Fruit fly (Drosophila melanogaster) whole organism, embryonic: ENCODE data around the gene CG43055.
A peak's percentile ranks its signal among the peaks of the same experiment; 100 is the strongest.

Source experiments
- ATbp ChIP-seq: fragments of 200-800 bp; sonication (Bioruptor generic); optimal IDR thresholded peaks from 2 replicates; lab custom pipeline; 2017; ENCODE audit warnings: missing biosample characterization, mild to moderate bottlenecking, missing genetic modification characterization, missing genetic modification reagents
- Atf6 ChIP-seq: fragments of 200-800 bp; sonication (Bioruptor generic); IDR thresholded peaks from 2 replicates; pipeline ENCODE4 v1.3.6; 2022; ENCODE audit warnings: missing biosample characterization, missing genetic modification characterization
- B-H2 ChIP-seq: fragments of 200-800 bp; sonication (Bioruptor generic); optimal IDR thresholded peaks from 2 replicates; lab custom pipeline; 2018; ENCODE audit warnings: missing biosample characterization, mild to moderate bottlenecking, missing genetic modification characterization
- C15 ChIP-seq: fragments of 200-800 bp; sonication (Bioruptor generic); IDR thresholded peaks from 3 replicates; pipeline ENCODE4 v1.3.6; 2022; ENCODE audit warnings: missing biosample characterization, missing genetic modification characterization
- CG10431 ChIP-seq: fragments of 200-800 bp; sonication (Bioruptor generic); optimal IDR thresholded peaks from 3 replicates; lab custom pipeline; 2018; ENCODE audit warnings: missing biosample characterization, mild to moderate bottlenecking, missing genetic modification characterization
- CG10959 ChIP-seq: fragments of 200-800 bp; sonication (Bioruptor generic); IDR thresholded peaks from 2 replicates; pipeline ENCODE4 v1.3.6; 2022; ENCODE audit warnings: missing biosample characterization, missing genetic modification characterization
- CG10979 ChIP-seq: fragments of 200-800 bp; sonication (Bioruptor generic); optimal IDR thresholded peaks from 2 replicates; lab custom pipeline; 2018; ENCODE audit warnings: missing biosample characterization, mild to moderate bottlenecking, missing genetic modification characterization, moderate library complexity
- CG11723 ChIP-seq: fragments of 200-800 bp; sonication (Bioruptor generic); optimal IDR thresholded peaks from 2 replicates; lab custom pipeline; 2017; ENCODE audit warnings: missing biosample characterization, mild to moderate bottlenecking, missing genetic modification characterization
- CG14050 ChIP-seq: fragments of 200-800 bp; sonication (Bioruptor generic); IDR thresholded peaks from 3 replicates; pipeline ENCODE4 v1.3.6; 2022; ENCODE audit warnings: missing biosample characterization, missing genetic modification characterization
- CG16815 ChIP-seq: fragments of 200-800 bp; sonication (Bioruptor generic); optimal IDR thresholded peaks from 3 replicates; lab custom pipeline; 2017; ENCODE audit warnings: missing biosample characterization, mild to moderate bottlenecking, missing genetic modification characterization
- CG17359 ChIP-seq: fragments of 200-800 bp; sonication (Bioruptor generic); optimal IDR thresholded peaks from 3 replicates; lab custom pipeline; 2018; ENCODE audit warnings: missing biosample characterization, mild to moderate bottlenecking, missing genetic modification characterization, moderate library complexity
- CG2678 ChIP-seq: fragments of 200-800 bp; sonication (Bioruptor generic); optimal IDR thresholded peaks from 3 replicates; lab custom pipeline; 2019; ENCODE audit warnings: missing biosample characterization, mild to moderate bottlenecking, missing genetic modification characterization, moderate library complexity
- CG2875 ChIP-seq: fragments of 200-800 bp; sonication (Bioruptor generic); optimal IDR thresholded peaks from 2 replicates; lab custom pipeline; 2017; ENCODE audit warnings: missing biosample characterization, mild to moderate bottlenecking, missing genetic modification characterization, missing genetic modification reagents
- CG3281 ChIP-seq: fragments of 200-800 bp; sonication (Bioruptor generic); optimal IDR thresholded peaks from 3 replicates; lab custom pipeline; 2017; ENCODE audit warnings: missing biosample characterization, mild to moderate bottlenecking, missing genetic modification characterization
- CG3995 ChIP-seq: fragments of 200-800 bp; sonication (Bioruptor generic); optimal IDR thresholded peaks from 3 replicates; lab custom pipeline; 2016; ENCODE audit warnings: missing biosample characterization, missing genetic modification characterization
- CG4820 ChIP-seq: fragments of 200-800 bp; sonication (Bioruptor generic); optimal IDR thresholded peaks from 3 replicates; lab custom pipeline; 2016; ENCODE audit warnings: missing biosample characterization, missing genetic modification characterization
- CG6654 ChIP-seq: fragments of 200-800 bp; sonication (Bioruptor generic); optimal IDR thresholded peaks from 2 replicates; lab custom pipeline; 2017; ENCODE audit warnings: missing biosample characterization, mild to moderate bottlenecking, missing genetic modification characterization
- CG8281 ChIP-seq: fragments of 200-800 bp; sonication (Bioruptor generic); optimal IDR thresholded peaks from 2 replicates; lab custom pipeline; 2018; ENCODE audit warnings: missing biosample characterization, mild to moderate bottlenecking, missing genetic modification characterization, moderate library complexity
- CTCF ChIP-seq: fragments of 200-800 bp; sonication (Bioruptor generic); optimal IDR thresholded peaks from 2 replicates; lab custom pipeline; 2017; ENCODE audit warnings: missing biosample characterization, mild to moderate bottlenecking, missing genetic modification characterization, moderate library complexity
- Dip2 ChIP-seq: fragments of 200-800 bp; sonication (Bioruptor generic); IDR thresholded peaks from 2 replicates; pipeline ENCODE4 v1.3.6; 2022; ENCODE audit warnings: missing biosample characterization, missing genetic modification characterization
- HLH4C ChIP-seq: fragments of 200-800 bp; sonication (Bioruptor generic); IDR thresholded peaks from 3 replicates; pipeline ENCODE4 v1.3.6; 2022; ENCODE audit warnings: missing biosample characterization, missing genetic modification characterization; ENCODE audit not compliant: partially characterized antibody
- Lhr ChIP-seq: fragments of 200-800 bp; sonication (Bioruptor generic); optimal IDR thresholded peaks from 3 replicates; lab custom pipeline; 2017; ENCODE audit warnings: mild to moderate bottlenecking, missing biosample characterization, missing genetic modification reagents, missing genetic modification characterization
- Myb ChIP-seq: fragments of 200-800 bp; sonication (Bioruptor generic); optimal IDR thresholded peaks from 2 replicates; lab custom pipeline; 2016; ENCODE audit warnings: missing biosample characterization, missing genetic modification characterization
- NC2α ChIP-seq: fragments of 200-800 bp; sonication (Bioruptor generic); optimal IDR thresholded peaks from 2 replicates; lab custom pipeline; 2016; ENCODE audit warnings: missing biosample characterization, missing genetic modification characterization
- Oaz ChIP-seq: fragments of 200-800 bp; sonication (Bioruptor generic); IDR thresholded peaks from 2 replicates; pipeline ENCODE4 v1.3.6; 2022; ENCODE audit warnings: missing biosample characterization, missing genetic modification characterization
- Optix ChIP-seq: fragments of 200-800 bp; sonication (Bioruptor generic); IDR thresholded peaks from 3 replicates; pipeline ENCODE4 v1.3.6; 2022; ENCODE audit warnings: missing biosample characterization, missing genetic modification characterization
- PHDP ChIP-seq: fragments of 200-800 bp; sonication (Bioruptor generic); optimal IDR thresholded peaks from 3 replicates; lab custom pipeline; 2018; ENCODE audit warnings: missing biosample characterization, mild to moderate bottlenecking, missing genetic modification characterization, moderate library complexity
- YL-1 ChIP-seq: fragments of 200-800 bp; sonication (Bioruptor generic); optimal IDR thresholded peaks from 3 replicates; lab custom pipeline; 2017; ENCODE audit warnings: missing biosample characterization, mild to moderate bottlenecking, missing genetic modification characterization
- ase ChIP-seq: fragments of 200-800 bp; sonication (Bioruptor generic); IDR thresholded peaks from 3 replicates; pipeline ENCODE4 v1.3.6; 2022; ENCODE audit warnings: missing biosample characterization, missing genetic modification characterization
- cato ChIP-seq: fragments of 200-800 bp; sonication (Bioruptor generic); optimal IDR thresholded peaks from 2 replicates; lab custom pipeline; 2016; ENCODE audit warnings: missing biosample characterization, missing genetic modification characterization, borderline replicate concordance
- chinmo ChIP-seq: fragments of 200-800 bp; sonication (Bioruptor generic); IDR thresholded peaks from 4 replicates; pipeline ENCODE4 v1.3.6; 2022; ENCODE audit warnings: missing biosample characterization, missing genetic modification characterization; ENCODE audit not compliant: partially characterized antibody
- cwo ChIP-seq: fragments of 200-800 bp; sonication (Bioruptor generic); optimal IDR thresholded peaks from 3 replicates; lab custom pipeline; 2017; ENCODE audit warnings: missing biosample characterization, missing genetic modification characterization, mild to moderate bottlenecking, moderate library complexity, missing genetic modification reagents
- dimm ChIP-seq: fragments of 200-800 bp; sonication (Bioruptor generic); IDR thresholded peaks from 2 replicates; pipeline ENCODE4 v1.3.6; 2022; ENCODE audit warnings: missing biosample characterization, missing genetic modification characterization
- en ChIP-seq: fragments of 200-800 bp; sonication (Bioruptor generic); optimal IDR thresholded peaks from 2 replicates; lab custom pipeline; 2016; ENCODE audit warnings: missing biosample characterization, missing genetic modification characterization
- exex ChIP-seq: fragments of 200-800 bp; sonication (Bioruptor generic); optimal IDR thresholded peaks from 4 replicates; lab custom pipeline; 2018; ENCODE audit warnings: missing biosample characterization, mild to moderate bottlenecking, missing genetic modification characterization, moderate library complexity
- gcm2 ChIP-seq: fragments of 200-800 bp; sonication (Bioruptor generic); optimal IDR thresholded peaks from 2 replicates; lab custom pipeline; 2016; ENCODE audit warnings: missing biosample characterization, missing genetic modification characterization
- gsb ChIP-seq: fragments of 200-800 bp; sonication (Bioruptor generic); IDR thresholded peaks from 2 replicates; pipeline ENCODE4 v1.3.6; 2022; ENCODE audit warnings: missing biosample characterization, missing genetic modification characterization
- hb ChIP-seq: fragments of 200-800 bp; sonication (Bioruptor generic); IDR thresholded peaks from 3 replicates; pipeline ENCODE4 v1.3.6; 2022; ENCODE audit warnings: missing biosample characterization, missing genetic modification characterization; ENCODE audit not compliant: partially characterized antibody
- jumu ChIP-seq: fragments of 200-800 bp; sonication (Bioruptor generic); optimal IDR thresholded peaks from 3 replicates; lab custom pipeline; 2016; ENCODE audit warnings: missing biosample characterization, missing genetic modification characterization
- kni ChIP-seq: fragments of 200-800 bp; sonication (Bioruptor generic); optimal IDR thresholded peaks from 3 replicates; lab custom pipeline; 2017; ENCODE audit warnings: mild to moderate bottlenecking, missing biosample characterization, missing genetic modification reagents, missing genetic modification characterization
- knrl ChIP-seq: fragments of 200-800 bp; sonication (Bioruptor generic); IDR thresholded peaks from 3 replicates; pipeline ENCODE4 v1.3.6; 2022; ENCODE audit warnings: missing biosample characterization, missing genetic modification characterization; ENCODE audit not compliant: partially characterized antibody
- maf-S ChIP-seq: fragments of 200-800 bp; sonication (Bioruptor generic); optimal IDR thresholded peaks from 2 replicates; lab custom pipeline; 2016; ENCODE audit warnings: missing biosample characterization, missing genetic modification characterization
- mam ChIP-seq: fragments of 200-800 bp; sonication (Bioruptor generic); optimal IDR thresholded peaks from 3 replicates; lab custom pipeline; 2016; ENCODE audit warnings: missing biosample characterization, missing genetic modification characterization
- nau ChIP-seq: fragments of 200-800 bp; sonication (Bioruptor generic); optimal IDR thresholded peaks from 3 replicates; lab custom pipeline; 2017; ENCODE audit warnings: missing biosample characterization, mild to moderate bottlenecking, missing genetic modification characterization, missing genetic modification reagents
- otp ChIP-seq: fragments of 200-800 bp; sonication (Bioruptor generic); IDR thresholded peaks from 3 replicates; pipeline ENCODE4, ENCODE4 v1.3.6; 2022; ENCODE audit warnings: missing biosample characterization, missing genetic modification characterization
- seq ChIP-seq: fragments of 200-800 bp; sonication (Bioruptor generic); IDR thresholded peaks from 2 replicates; pipeline ENCODE4 v1.3.6; 2022; ENCODE audit warnings: missing biosample characterization, missing genetic modification characterization
- ttk ChIP-seq: fragments of 200-800 bp; sonication (Bioruptor generic); IDR thresholded peaks from 2 replicates; pipeline ENCODE4 v2.1.2; 2022; ENCODE audit warnings: missing biosample characterization, missing genetic modification characterization
- vvl ChIP-seq: fragments of 200-800 bp; sonication (Bioruptor generic); IDR thresholded peaks from 2 replicates; pipeline ENCODE4 v1.3.6; 2022; ENCODE audit warnings: missing biosample characterization, missing genetic modification characterization
- z ChIP-seq: fragments of 200-800 bp; sonication (Bioruptor generic); IDR thresholded peaks from 3 replicates; pipeline ENCODE4 v1.3.6; 2022; ENCODE audit warnings: missing biosample characterization, missing genetic modification characterization
- zfh2 ChIP-seq: fragments of 200-800 bp; sonication (Bioruptor generic); optimal IDR thresholded peaks from 2 replicates; lab custom pipeline; 2016; ENCODE audit warnings: missing biosample characterization, missing genetic modification characterization

Gene CG43055

DNA sequence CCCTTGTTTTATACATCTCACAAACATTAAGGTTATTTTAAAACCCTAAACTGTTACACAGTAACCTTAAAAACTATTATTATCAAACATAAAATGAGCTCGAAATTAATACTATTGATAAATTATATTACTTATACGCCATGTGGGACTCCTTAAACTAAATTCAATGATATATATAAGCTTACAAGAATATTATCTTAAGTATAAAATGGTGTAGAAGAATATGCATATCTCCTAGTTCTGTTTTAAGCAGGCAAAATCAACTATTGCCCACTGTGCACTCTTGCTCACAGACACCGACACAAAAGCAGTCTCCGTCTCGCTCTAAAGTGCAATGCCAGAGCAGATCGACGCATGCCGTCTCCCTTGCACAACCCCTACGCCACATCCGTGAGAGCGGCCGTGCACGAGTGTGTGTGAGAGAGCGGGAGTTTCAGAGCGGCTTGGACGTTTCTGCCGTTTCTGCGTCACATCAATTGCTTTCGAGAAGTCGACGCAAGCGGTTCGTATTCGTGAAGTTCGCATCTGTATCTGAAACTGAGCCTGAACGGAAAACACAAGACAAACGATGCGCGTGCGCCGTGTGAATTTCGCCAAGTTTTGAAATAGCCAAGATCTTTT is 39.3 kb upstream of the CG43055 start (continued):
- TF ChIP-seq Lhr (GFP tag; lab: Kevin White, UChicago) (peak; percentile 53), CG11723 (peak; percentile 43), YL-1 (GFP tag; lab: Kevin White, UChicago) (peak; percentile 19), knrl (GFP tag; lab: Robert Waterston, UW) (peak; percentile 57; the same call in 2 of the 3 replicates), NC2α (no peak), exex (tag; lab: Kevin White, UChicago) (no peak), maf-S (GFP tag; lab: Kevin White, UChicago) (no peak), cato (GFP tag; lab: Kevin White, UChicago) (peak; percentile 24), CTCF (GFP tag; lab: Kevin White, UChicago) (peak; percentile 16), ATbp (GFP tag; lab: Kevin White, UChicago) (peak; percentile 39), CG16815 (GFP tag; lab: Kevin White, UChicago) (peak; percentile 62), CG10959 (peak; percentile 59; the same call in 1 of the 2 replicates), CG10431 (peak; percentile 12), hb (GFP tag; lab: Robert Waterston, UW) (peak; percentile 66; the same call in 1 of the 3 replicates), en (GFP tag; lab: Kevin White, UChicago) (no peak), C15 (GFP tag; lab: Robert Waterston, UW) (no peak), nau (GFP tag; lab: Kevin White, UChicago) (peak; percentile 31), CG8281 (peak; percentile 4), dimm (GFP tag; lab: Robert Waterston, UW) (no peak), CG2875 (GFP tag; lab: Kevin White, UChicago) (peak; percentile 65), cwo (no peak), z (no peak), chinmo (GFP tag; lab: Robert Waterston, UW) (peak; percentile 99), Myb (GFP tag; lab: Kevin White, UChicago) (no peak), Optix (GFP tag; lab: Robert Waterston, UW) (0 out of 3 replicates have a peak, but pooled peaks have one; percentile 41), CG17359 (tag; lab: Kevin White, UChicago) (peak; percentile 46), CG2678 (tag; lab: Kevin White, UChicago) (peak; percentile 76), seq (GFP tag; lab: Robert Waterston, UW) (peak; percentile 71), CG6654 (no peak), mam (GFP tag; lab: Kevin White, UChicago) (no peak), otp (GFP tag; lab: Robert Waterston, UW) (no peak), CG3281 (GFP tag; lab: Kevin White, UChicago) (no peak), gcm2 (no peak), Atf6 (GFP tag; lab: Robert Waterston, UW) (no peak), CG4820 (GFP tag; lab: Kevin White, UChicago) (peak; percentile 50), zfh2 (no peak), CG10979 (tag; lab: Kevin White, UChicago) (peak; percentile 86), kni (peak; percentile 90), CG14050 (no peak), PHDP (tag; lab: Kevin White, UChicago) (peak; percentile 65), Dip2 (GFP tag; lab: Robert Waterston, UW) (no peak), ase (GFP tag; lab: Robert Waterston, UW) (no peak), CG3995 (no peak), ttk (GFP tag; lab: Robert Waterston, UW) (0 out of 2 replicates have a peak, but pooled peaks have one; percentile 46), gsb (GFP tag; lab: Robert Waterston, UW) (no peak), jumu (no peak), Oaz (GFP tag; lab: Robert Waterston, UW) (no peak), vvl (GFP tag; lab: Robert Waterston, UW) (peak; percentile 58), B-H2 (GFP tag; lab: Kevin White, UChicago) (no peak), HLH4C (GFP tag; lab: Robert Waterston, UW) (peak; percentile 25; the same call in 1 of the 3 replicates)
